Worm (Caenorhabditis elegans) whole organism, L2 larva: ENCODE measurements around the gene rpl-21.

Experiments
- C34F6.9 ChIP-seq: fragments of 150-350 bp; optimal IDR thresholded peaks from 2 replicates; lab custom pipeline; 2014; ENCODE audit warnings: missing biosample characterization, missing genetic modification characterization
- F13H6.1 ChIP-seq: sonication (generic microtip); optimal IDR thresholded peaks from 2 replicates; lab custom pipeline; 2016; ENCODE audit warnings: missing genetic modification characterization, missing compliant biosample characterization
- R02D3.7 ChIP-seq: fragments of 150-350 bp; optimal IDR thresholded peaks from 2 replicates; lab custom pipeline; 2014; ENCODE audit warnings: missing biosample characterization, missing genetic modification characterization
- alr-1 ChIP-seq: fragments of 150-350 bp; optimal IDR thresholded peaks from 2 replicates; lab custom pipeline; 2014; ENCODE audit warnings: missing biosample characterization, missing genetic modification characterization
- ama-1 ChIP-seq: fragments of 150-350 bp; optimal IDR thresholded peaks from 2 replicates; lab custom pipeline; 2018; ENCODE audit warnings: inconsistent platforms
- ceh-82 ChIP-seq: fragments of 150-350 bp; optimal IDR thresholded peaks from 2 replicates; lab custom pipeline; 2014; ENCODE audit warnings: missing biosample characterization, missing genetic modification characterization
- crh-2 ChIP-seq: sonication (generic microtip); optimal IDR thresholded peaks from 2 replicates; lab custom pipeline; 2017; ENCODE audit warnings: missing biosample characterization, missing genetic modification characterization
- dmd-4 ChIP-seq: sonication (generic microtip); optimal IDR thresholded peaks from 2 replicates; lab custom pipeline; 2017; ENCODE audit warnings: missing biosample characterization, missing genetic modification characterization
- egl-27 ChIP-seq: sonication (generic microtip); optimal IDR thresholded peaks from 3 replicates; lab custom pipeline; 2017; ENCODE audit warnings: missing biosample characterization, missing genetic modification reagents, missing genetic modification characterization
- elt-3 ChIP-seq: sonication (generic microtip); optimal IDR thresholded peaks from 2 replicates; lab custom pipeline; 2017; ENCODE audit warnings: missing biosample characterization, missing genetic modification characterization
- fos-1 ChIP-seq: fragments of 150-350 bp; optimal IDR thresholded peaks from 2 replicates; lab custom pipeline; 2014; ENCODE audit warnings: missing biosample characterization, missing genetic modification characterization
- gmeb-1 ChIP-seq: fragments of 150-350 bp; optimal IDR thresholded peaks from 2 replicates; lab custom pipeline; 2014; ENCODE audit warnings: missing biosample characterization, missing genetic modification characterization
- lin-11 ChIP-seq: fragments of 150-350 bp; sonication (generic microtip); optimal IDR thresholded peaks from 2 replicates; lab custom pipeline; 2014; ENCODE audit warnings: missing biosample characterization, missing genetic modification characterization, inconsistent platforms, mixed read lengths
- lin-13 ChIP-seq: fragments of 150-350 bp; optimal IDR thresholded peaks from 2 replicates; lab custom pipeline; 2014; ENCODE audit warnings: missing biosample characterization, missing genetic modification reagents, missing genetic modification characterization
- lin-39 ChIP-seq: fragments of 150-350 bp; optimal IDR thresholded peaks from 2 replicates; lab custom pipeline; 2014; ENCODE audit warnings: missing biosample characterization, missing genetic modification reagents, missing genetic modification characterization
- lsy-2 ChIP-seq, 2 experiments: fragments of 150-350 bp in 1 of 2; sonication (generic microtip) in 1 of 2; optimal IDR thresholded peaks; 2 replicates each; lab custom pipeline; 2014 to 2017; ENCODE audit warnings: missing biosample characterization in 2 of 2, missing genetic modification characterization in 2 of 2
- mab-5 ChIP-seq: fragments of 150-350 bp; optimal IDR thresholded peaks from 2 replicates; lab custom pipeline; 2014; ENCODE audit warnings: missing biosample characterization, missing genetic modification characterization
- mbf-1 ChIP-seq: sonication (generic microtip); optimal IDR thresholded peaks from 2 replicates; lab custom pipeline; 2017; ENCODE audit warnings: missing biosample characterization, missing genetic modification characterization
- mdl-1 ChIP-seq, 2 experiments: fragments of 150-350 bp in 1 of 2; sonication (generic microtip) in 1 of 2; optimal IDR thresholded peaks; 2 replicates each; lab custom pipeline; 2017; ENCODE audit warnings: missing biosample characterization in 2 of 2, missing genetic modification characterization in 2 of 2
- nhr-10 ChIP-seq: sonication (generic microtip); optimal IDR thresholded peaks from 2 replicates; lab custom pipeline; 2017; ENCODE audit warnings: missing biosample characterization, missing genetic modification characterization
- nhr-129 ChIP-seq: fragments of 150-350 bp; optimal IDR thresholded peaks from 2 replicates; lab custom pipeline; 2014; ENCODE audit warnings: missing biosample characterization, missing genetic modification characterization
- nhr-21 ChIP-seq: fragments of 150-350 bp; optimal IDR thresholded peaks from 2 replicates; lab custom pipeline; 2014; ENCODE audit warnings: missing biosample characterization, missing genetic modification characterization
- nhr-23 ChIP-seq: fragments of 150-350 bp; optimal IDR thresholded peaks from 2 replicates; lab custom pipeline; 2014; ENCODE audit warnings: missing biosample characterization, missing genetic modification reagents, missing genetic modification characterization
- nhr-237 ChIP-seq: fragments of 150-350 bp; optimal IDR thresholded peaks from 2 replicates; lab custom pipeline; 2014; ENCODE audit warnings: missing biosample characterization, missing genetic modification characterization
- nhr-25 ChIP-seq: fragments of 150-350 bp; sonication (generic microtip); optimal IDR thresholded peaks from 3 replicates; lab custom pipeline; 2014; ENCODE audit warnings: missing biosample characterization, missing genetic modification characterization
- nhr-6 ChIP-seq: fragments of 150-350 bp; optimal IDR thresholded peaks from 2 replicates; lab custom pipeline; 2014; ENCODE audit warnings: missing biosample characterization, missing genetic modification characterization
- peb-1 ChIP-seq: fragments of 150-350 bp; optimal IDR thresholded peaks from 2 replicates; lab custom pipeline; 2014; ENCODE audit warnings: missing biosample characterization, missing genetic modification characterization
- sem-4 ChIP-seq: fragments of 150-350 bp; optimal IDR thresholded peaks from 2 replicates; lab custom pipeline; 2014; ENCODE audit warnings: missing biosample characterization, missing genetic modification reagents, missing genetic modification characterization
- sma-3 ChIP-seq: sonication (generic microtip); optimal IDR thresholded peaks from 2 replicates; lab custom pipeline; 2016; ENCODE audit warnings: missing genetic modification reagents, missing genetic modification characterization, missing compliant biosample characterization
- sma-9 ChIP-seq, 2 experiments: fragments of 150-350 bp in 1 of 2; sonication (generic microtip) in 1 of 2; optimal IDR thresholded peaks; 2 replicates each; lab custom pipeline; 2014 to 2016; ENCODE audit warnings: missing genetic modification characterization in 2 of 2, mild to moderate bottlenecking in 1 of 2, missing biosample characterization in 1 of 2, missing compliant biosample characterization in 1 of 2, missing genetic modification reagents in 1 of 2, moderate library complexity in 1 of 2
- unc-39 ChIP-seq: fragments of 150-350 bp; optimal IDR thresholded peaks from 2 replicates; lab custom pipeline; 2014; ENCODE audit warnings: missing biosample characterization, missing genetic modification characterization
- unc-55 ChIP-seq: fragments of 150-350 bp; sonication (generic microtip); optimal IDR thresholded peaks from 3 replicates; lab custom pipeline; 2014; ENCODE audit warnings: missing biosample characterization, missing genetic modification reagents, missing genetic modification characterization
- zag-1 ChIP-seq: fragments of 150-350 bp; optimal IDR thresholded peaks from 2 replicates; lab custom pipeline; 2014; ENCODE audit warnings: missing biosample characterization, missing genetic modification characterization
- ztf-4 ChIP-seq: fragments of 150-350 bp; optimal IDR thresholded peaks from 2 replicates; lab custom pipeline; 2014; ENCODE audit warnings: missing biosample characterization, missing genetic modification characterization

Gene rpl-21

ce11 chrIII:8125234-8125633 lies 4.8 kb downstream of the rpl-21 start (continued):
- TF ChIP-seq sma-9 (GFP tag; optimal IDR thresholded peaks at IDR 0.05; lab: Kevin White, UChicago) (peak; percentile 85), sma-9 (tag; optimal IDR thresholded peaks at IDR 0.05; lab: Kevin White, UChicago) (no peak), mbf-1 (tag; lab: Kevin White, UChicago) (no peak), nhr-23 (tag; lab: Kevin White, UChicago) (no peak), nhr-10 (tag; lab: Kevin White, UChicago) (no peak), egl-27 (peak; percentile 53), R02D3.7 (no peak), ztf-4 (peak; percentile 40), elt-3 (tag; lab: Kevin White, UChicago) (no peak), unc-55 (peak; percentile 89)

ce11 chrIII:8124323-8124722 lies 5.7 kb downstream of the rpl-21 start:
- TF ChIP-seq gmeb-1 (tag; lab: Kevin White, UChicago) (peak; percentile 37), F13H6.1 (tag; lab: Kevin White, UChicago) (peak; percentile 80), crh-2 (peak; percentile 90), C34F6.9 (tag; lab: Kevin White, UChicago) (peak; percentile 92), nhr-6 (peak; percentile 50), R02D3.7 (no peak), lin-13 (GFP tag; lab: Kevin White, UChicago) (peak; percentile 82), egl-27 (peak; percentile 34), ztf-4 (no peak), nhr-25 (tag; lab: Kevin White, UChicago) (peak; percentile 88), nhr-237 (tag; lab: Kevin White, UChicago) (no peak), nhr-21 (peak; percentile 72), mdl-1 (tag; optimal IDR thresholded peaks at IDR 0.05; lab: Kevin White, UChicago) (peak in 1 of 2 experiments; percentile 46), mbf-1 (tag; lab: Kevin White, UChicago) (no peak), fos-1 (peak; percentile 86), peb-1 (tag; lab: Kevin White, UChicago) (no peak), nhr-129 (tag; lab: Kevin White, UChicago) (peak; percentile 68), ceh-82 (tag; lab: Kevin White, UChicago) (no peak), lsy-2 (tag; optimal IDR thresholded peaks at IDR 0.05; lab: Kevin White, UChicago) (peak; percentile 20 to 89), zag-1 (tag; lab: Kevin White, UChicago) (no peak), sma-9 (GFP tag; optimal IDR thresholded peaks at IDR 0.05; lab: Kevin White, UChicago) (peak; percentile 87), sma-9 (tag; optimal IDR thresholded peaks at IDR 0.05; lab: Kevin White, UChicago) (no peak), mab-5 (peak; percentile 29), unc-55 (peak; percentile 83), elt-3 (tag; lab: Kevin White, UChicago) (no peak)
- TF ChIP-seq, all 48 proteins: peak for 16

ce11 chrIII:8121923-8122322 lies 8.1 kb downstream of the rpl-21 start:
- TF ChIP-seq sma-3 (no peak), mab-5 (no peak), unc-55 (no peak), peb-1 (tag; lab: Kevin White, UChicago) (no peak), sma-9 (GFP tag; optimal IDR thresholded peaks at IDR 0.05; lab: Kevin White, UChicago) (no peak), sma-9 (tag; optimal IDR thresholded peaks at IDR 0.05; lab: Kevin White, UChicago) (no peak), alr-1 (no peak), unc-39 (tag; lab: Kevin White, UChicago) (no peak), lin-39 (no peak), lsy-2 (tag; optimal IDR thresholded peaks at IDR 0.05; lab: Kevin White, UChicago) (peak in 1 of 2 experiments; percentile 55), lin-11 (tag; lab: Kevin White, UChicago) (peak; percentile 12), ama-1 (lab: Kevin White, UChicago) (no peak), nhr-21 (peak; percentile 63), ztf-4 (no peak)

ce11 chrIII:8121132-8121531 lies 8.9 kb downstream of the rpl-21 start, which contains the start of gene gei-8:
TSS of gene gei-8 (minus strand) at chrIII:8121232.
- TF ChIP-seq lsy-2 (tag; optimal IDR thresholded peaks at IDR 0.05; lab: Kevin White, UChicago) = no peak
- no peak for TF ChIP-seq sma-3
- TF ChIP-seq sem-4 = no peak
- TF ChIP-seq unc-55 = no peak

ce11 chrIII:8117155-8117554 lies 12.9 kb downstream of the rpl-21 start:
- TF ChIP-seq egl-27 (no peak), dmd-4 (tag; lab: Kevin White, UChicago) (no peak), lin-39 (no peak), mab-5 (no peak)
- TF ChIP-seq, all 48 proteins: peak for 0
